Worm (Caenorhabditis elegans) whole organism, mixed stage, embryonic: ENCODE results near the gene ZK721.4.

Experiments used
- M03D4.4 ChIP-seq: sonication (generic microtip); optimal IDR thresholded peaks from 2 replicates; lab custom pipeline; 2017; ENCODE audit warnings: mild to moderate bottlenecking, missing genetic modification characterization, missing compliant biosample characterization
- bed-3 ChIP-seq: fragments of 200-800 bp; sonication (Bioruptor generic); optimal IDR thresholded peaks from 3 replicates; lab custom pipeline; 2018; ENCODE audit warnings: mild to moderate bottlenecking, missing genetic modification characterization, moderate library complexity, missing compliant biosample characterization
- blmp-1 ChIP-seq: fragments of 150-350 bp; optimal IDR thresholded peaks from 2 replicates; lab custom pipeline; 2014; ENCODE audit warnings: missing biosample characterization, missing genetic modification characterization
- elt-1 ChIP-seq: sonication (generic microtip); optimal IDR thresholded peaks from 2 replicates; lab custom pipeline; 2017; ENCODE audit warnings: missing genetic modification characterization, mild to moderate bottlenecking, missing compliant biosample characterization, antibody characterized with exemption, moderate library complexity, borderline replicate concordance; ENCODE audit not compliant: insufficient read depth
- lin-13 ChIP-seq: fragments of 150-350 bp; optimal IDR thresholded peaks from 2 replicates; lab custom pipeline; 2014; ENCODE audit warnings: missing biosample characterization, missing genetic modification characterization
- lsy-2 ChIP-seq: fragments of 150-350 bp; optimal IDR thresholded peaks from 2 replicates; lab custom pipeline; 2014; ENCODE audit warnings: missing biosample characterization, missing genetic modification characterization
- mab-5 ChIP-seq: fragments of 150-350 bp; optimal IDR thresholded peaks from 2 replicates; lab custom pipeline; 2014; ENCODE audit warnings: missing biosample characterization, missing genetic modification characterization
- mep-1 ChIP-seq: fragments of 150-350 bp; optimal IDR thresholded peaks from 2 replicates; lab custom pipeline; 2017; ENCODE audit warnings: missing biosample characterization, missing genetic modification reagents, missing genetic modification characterization, inconsistent platforms
- nhr-28 ChIP-seq: fragments of 150-350 bp; optimal IDR thresholded peaks from 2 replicates; lab custom pipeline; 2014; ENCODE audit warnings: missing biosample characterization, missing genetic modification characterization
- nhr-76 ChIP-seq: sonication (generic microtip); optimal IDR thresholded peaks from 2 replicates; lab custom pipeline; 2017; ENCODE audit warnings: missing biosample characterization, missing genetic modification characterization
- pha-4 ChIP-seq: fragments of 150-350 bp; optimal IDR thresholded peaks from 2 replicates; lab custom pipeline; 2018; ENCODE audit warnings: missing biosample characterization, missing genetic modification reagents, missing genetic modification characterization
- snpc-4 ChIP-seq: fragments of 150-350 bp; optimal IDR thresholded peaks from 2 replicates; lab custom pipeline; 2014; ENCODE audit warnings: missing biosample characterization, missing genetic modification characterization
- unc-62 ChIP-seq: fragments of 150-350 bp; optimal IDR thresholded peaks from 2 replicates; lab custom pipeline; 2014; ENCODE audit warnings: missing biosample characterization, missing genetic modification reagents, missing genetic modification characterization
- ztf-11 ChIP-seq: fragments of 150-350 bp; optimal IDR thresholded peaks from 2 replicates; lab custom pipeline; 2014; ENCODE audit warnings: missing biosample characterization, missing genetic modification characterization

ce11 chrX:8752546-8752945 lies 26.1 kb upstream of the ZK721.4 start:
- TF ChIP-seq mab-5 (tag; lab: Kevin White, UChicago): no peak
- TF ChIP-seq elt-1 (tag; lab: Kevin White, UChicago): peak; percentile 78
- no peak for TF ChIP-seq nhr-76 (tag; lab: Kevin White, UChicago)
- no peak for TF ChIP-seq mep-1
- TF ChIP-seq M03D4.4 (tag; lab: Kevin White, UChicago): no peak
- TF ChIP-seq snpc-4 (tag; lab: Kevin White, UChicago): no peak
- TF ChIP-seq lsy-2 (tag; lab: Kevin White, UChicago): no peak
- no peak for TF ChIP-seq ztf-11 (tag; lab: Kevin White, UChicago)
- no peak for TF ChIP-seq nhr-28 (tag; lab: Kevin White, UChicago)
- no peak for TF ChIP-seq blmp-1 (tag; lab: Kevin White, UChicago)
- TF ChIP-seq lin-13 (tag; lab: Kevin White, UChicago): no peak
- no peak for TF ChIP-seq pha-4
- TF ChIP-seq unc-62: peak; percentile 47
- TF ChIP-seq bed-3 (GFP tag; lab: Kevin White, UChicago): no peak
